Worm (Caenorhabditis elegans) whole organism, L4 larva: ENCODE measurements around the gene nhr-92.

ENCODE experiments used
- D1046.2 ChIP-seq: fragments of 200-800 bp; sonication (Bioruptor generic); IDR thresholded peaks from 2 replicates; pipeline ENCODE4 v1.3.6; 2022; ENCODE audit warnings: missing genetic modification characterization, missing compliant biosample characterization
- F10B5.3 ChIP-seq: sonication (generic microtip); optimal IDR thresholded peaks from 2 replicates; lab custom pipeline; 2016; ENCODE audit warnings: mild to moderate bottlenecking, missing genetic modification characterization, missing compliant biosample characterization
- F44E2.7 ChIP-seq: fragments of 200-800 bp; sonication (Bioruptor generic); IDR thresholded peaks from 2 replicates; pipeline ENCODE4 v2.1.2; 2022; ENCODE audit warnings: missing genetic modification characterization, missing compliant biosample characterization
- R02D3.7 ChIP-seq: fragments of 150-350 bp; sonication (generic microtip); optimal IDR thresholded peaks from 3 replicates; lab custom pipeline; 2014; ENCODE audit warnings: missing biosample characterization, missing genetic modification characterization
- T26A8.4 ChIP-seq: fragments of 200-800 bp; sonication (Bioruptor generic); IDR thresholded peaks from 2 replicates; pipeline ENCODE4 v1.3.6; 2022; ENCODE audit warnings: missing genetic modification characterization, missing compliant biosample characterization
- Y105C5A.15 ChIP-seq: fragments of 200-800 bp; sonication (Bioruptor generic); IDR thresholded peaks from 2 replicates; pipeline ENCODE4 v1.3.6; 2022; ENCODE audit warnings: missing genetic modification characterization, missing compliant biosample characterization
- Y75B8A.6 ChIP-seq: fragments of 200-800 bp; sonication (Bioruptor generic); IDR thresholded peaks from 2 replicates; pipeline ENCODE4 v1.3.6; 2022; ENCODE audit warnings: missing genetic modification reagents, missing genetic modification characterization, missing compliant biosample characterization
- ZK337.2 ChIP-seq: fragments of 200-800 bp; sonication (Bioruptor generic); IDR thresholded peaks from 2 replicates; pipeline ENCODE4 v1.3.6; 2022; ENCODE audit warnings: missing genetic modification reagents, missing genetic modification characterization, missing compliant biosample characterization
- aha-1 ChIP-seq: fragments of 150-350 bp; peaks from one replicate; lab custom pipeline; 2014; ENCODE audit warnings: missing biosample characterization, missing genetic modification characterization
- arid-1 ChIP-seq: fragments of 200-800 bp; sonication (Bioruptor generic); conservative IDR thresholded peaks from 2 replicates; pipeline ENCODE4 v1.3.6; 2022; ENCODE audit warnings: missing genetic modification reagents, missing genetic modification characterization, missing compliant biosample characterization
- ceh-20 ChIP-seq: fragments of 200-800 bp; sonication (Bioruptor generic); IDR thresholded peaks from 2 replicates; pipeline ENCODE4 v1.3.6; 2022; ENCODE audit warnings: missing genetic modification reagents, missing genetic modification characterization, missing compliant biosample characterization
- ceh-28 ChIP-seq: fragments of 150-350 bp; optimal IDR thresholded peaks from 2 replicates; lab custom pipeline; 2014; ENCODE audit warnings: missing biosample characterization, missing genetic modification reagents, missing genetic modification characterization
- ceh-32 ChIP-seq: sonication (generic microtip); optimal IDR thresholded peaks from 2 replicates; lab custom pipeline; 2016; ENCODE audit warnings: mild to moderate bottlenecking, missing genetic modification characterization, missing compliant biosample characterization; ENCODE audit not compliant: poor library complexity
- ceh-44 ChIP-seq: fragments of 200-800 bp; sonication (Bioruptor generic); IDR thresholded peaks from 2 replicates; pipeline ENCODE4 v1.3.6; 2022; ENCODE audit warnings: missing genetic modification reagents, missing genetic modification characterization, missing compliant biosample characterization
- ceh-82 ChIP-seq: sonication (generic microtip); optimal IDR thresholded peaks from 2 replicates; lab custom pipeline; 2017; ENCODE audit warnings: missing biosample characterization, missing genetic modification characterization
- daf-16 ChIP-seq, 3 experiments: sonication (generic microtip); optimal IDR thresholded peaks; 2 replicates each; lab custom pipeline; 2016 to 2017; ENCODE audit warnings: missing genetic modification characterization in 3 of 3, missing genetic modification reagents in 3 of 3, mild to moderate bottlenecking in 2 of 3, missing compliant biosample characterization in 2 of 3, missing biosample characterization in 1 of 3, moderate library complexity in 1 of 3
- daf-8 ChIP-seq: fragments of 200-800 bp; sonication (Bioruptor generic); IDR thresholded peaks from 2 replicates; pipeline ENCODE4 v1.3.6; 2022; ENCODE audit warnings: missing genetic modification characterization, missing compliant biosample characterization
- dmd-6 ChIP-seq: fragments of 200-800 bp; sonication (Bioruptor generic); IDR thresholded peaks from 2 replicates; pipeline ENCODE4 v1.3.6; 2022; ENCODE audit warnings: missing genetic modification reagents, missing genetic modification characterization, missing compliant biosample characterization
- dve-1 ChIP-seq: sonication (generic microtip); optimal IDR thresholded peaks from 2 replicates; lab custom pipeline; 2017; ENCODE audit warnings: antibody characterized with exemption, mild to moderate bottlenecking, missing genetic modification characterization, missing compliant biosample characterization; ENCODE audit not compliant: insufficient read depth
- egl-43 ChIP-seq: fragments of 200-800 bp; sonication (Bioruptor generic); IDR thresholded peaks from 2 replicates; pipeline ENCODE4 v1.3.6; 2022; ENCODE audit warnings: missing genetic modification reagents, missing genetic modification characterization, missing compliant biosample characterization
- fkh-10 ChIP-seq: fragments of 150-350 bp; optimal IDR thresholded peaks from 2 replicates; lab custom pipeline; 2014; ENCODE audit warnings: missing biosample characterization, missing genetic modification reagents, missing genetic modification characterization
- fos-1 ChIP-seq: fragments of 150-350 bp; optimal IDR thresholded peaks from 2 replicates; lab custom pipeline; 2014; ENCODE audit warnings: missing biosample characterization, missing genetic modification characterization
- gei-8 ChIP-seq: fragments of 200-800 bp; sonication (Bioruptor generic); optimal IDR thresholded peaks from 2 replicates; lab custom pipeline; 2018; ENCODE audit warnings: mild to moderate bottlenecking, missing genetic modification characterization, missing compliant biosample characterization
- hlh-11 ChIP-seq: fragments of 200-800 bp; sonication (Bioruptor generic); optimal IDR thresholded peaks from 2 replicates; lab custom pipeline; 2018; ENCODE audit warnings: mild to moderate bottlenecking, missing genetic modification characterization, missing compliant biosample characterization
- hlh-30 ChIP-seq: sonication (generic microtip); optimal IDR thresholded peaks from 2 replicates; lab custom pipeline; 2017; ENCODE audit warnings: antibody characterized with exemption, mild to moderate bottlenecking, missing genetic modification characterization, missing compliant biosample characterization; ENCODE audit not compliant: insufficient read depth
- jun-1 ChIP-seq: fragments of 150-350 bp; optimal IDR thresholded peaks from 2 replicates; lab custom pipeline; 2014; ENCODE audit warnings: missing biosample characterization, missing genetic modification reagents, missing genetic modification characterization
- lin-15B ChIP-seq: fragments of 150-350 bp; sonication (generic microtip); optimal IDR thresholded peaks from 3 replicates; lab custom pipeline; 2014; ENCODE audit warnings: missing biosample characterization, missing genetic modification characterization
- lin-29 ChIP-seq: fragments of 200-800 bp; sonication (Bioruptor generic); IDR thresholded peaks from 2 replicates; pipeline ENCODE4 v1.3.6; 2022; ENCODE audit warnings: missing genetic modification reagents, missing genetic modification characterization, missing compliant biosample characterization
- lin-39 ChIP-seq: fragments of 150-350 bp; optimal IDR thresholded peaks from 2 replicates; lab custom pipeline; 2014; ENCODE audit warnings: missing biosample characterization, missing genetic modification reagents, missing genetic modification characterization
- lsy-2 ChIP-seq, 2 experiments: fragments of 150-350 bp in 1 of 2; sonication (generic microtip) in 1 of 2; optimal IDR thresholded peaks; 2 replicates each; lab custom pipeline; 2014 to 2017; ENCODE audit warnings: missing biosample characterization in 2 of 2, missing genetic modification characterization in 2 of 2
- madf-5 ChIP-seq, 2 experiments: fragments of 200-800 bp; sonication (Bioruptor generic); IDR thresholded peaks; 2 replicates each; pipeline ENCODE4 v1.3.6; 2022; ENCODE audit warnings: missing compliant biosample characterization in 2 of 2, missing genetic modification characterization in 2 of 2
- mes-2 ChIP-seq: sonication (generic microtip); optimal IDR thresholded peaks from 2 replicates; lab custom pipeline; 2016; ENCODE audit warnings: missing genotype, mild to moderate bottlenecking, missing genetic modification characterization, missing compliant biosample characterization; ENCODE audit not compliant: poor library complexity, severe bottlenecking
- nhr-102 ChIP-seq: sonication (generic microtip); optimal IDR thresholded peaks from 2 replicates; lab custom pipeline; 2016; ENCODE audit warnings: mild to moderate bottlenecking, missing genetic modification characterization, moderate library complexity, missing compliant biosample characterization
- nhr-11 ChIP-seq: fragments of 150-350 bp; optimal IDR thresholded peaks from 2 replicates; lab custom pipeline; 2014; ENCODE audit warnings: missing biosample characterization, missing genetic modification characterization
- nhr-111 ChIP-seq: fragments of 200-800 bp; sonication (Bioruptor generic); optimal IDR thresholded peaks from 2 replicates; lab custom pipeline; 2018; ENCODE audit warnings: mild to moderate bottlenecking, missing genetic modification characterization, missing compliant biosample characterization
- nhr-237 ChIP-seq: sonication (generic microtip); optimal IDR thresholded peaks from 2 replicates; lab custom pipeline; 2017; ENCODE audit warnings: missing biosample characterization, missing genetic modification characterization
- nhr-28 ChIP-seq: fragments of 150-350 bp; optimal IDR thresholded peaks from 2 replicates; lab custom pipeline; 2014; ENCODE audit warnings: missing biosample characterization, missing genetic modification characterization
- nhr-48 ChIP-seq: sonication (generic microtip); optimal IDR thresholded peaks from 2 replicates; lab custom pipeline; 2016; ENCODE audit warnings: mild to moderate bottlenecking, missing genetic modification characterization, missing compliant biosample characterization
- set-16 ChIP-seq: fragments of 200-800 bp; sonication (Bioruptor generic); IDR thresholded peaks from 2 replicates; pipeline ENCODE4 v1.3.6; 2022; ENCODE audit warnings: missing genetic modification reagents, missing genetic modification characterization, missing compliant biosample characterization
- spr-3 ChIP-seq: fragments of 200-800 bp; sonication (Bioruptor generic); optimal IDR thresholded peaks from 2 replicates; lab custom pipeline; 2018; ENCODE audit warnings: mild to moderate bottlenecking, missing genetic modification characterization, missing compliant biosample characterization
- tra-1 ChIP-seq: fragments of 200-800 bp; sonication (Bioruptor generic); IDR thresholded peaks from 2 replicates; pipeline ENCODE4 v1.3.6; 2022; ENCODE audit warnings: missing genetic modification reagents, missing genetic modification characterization, missing compliant biosample characterization
- vab-7 ChIP-seq: fragments of 200-800 bp; sonication (Bioruptor generic); IDR thresholded peaks from 2 replicates; pipeline ENCODE4 v1.3.6; 2022; ENCODE audit warnings: missing genetic modification reagents, missing genetic modification characterization, missing compliant biosample characterization
- zip-2 ChIP-seq: fragments of 150-350 bp; optimal IDR thresholded peaks from 2 replicates; lab custom pipeline; 2014; ENCODE audit warnings: missing biosample characterization, missing genetic modification characterization
- ztf-11 ChIP-seq: fragments of 150-350 bp; optimal IDR thresholded peaks from 2 replicates; lab custom pipeline; 2014; ENCODE audit warnings: missing biosample characterization, missing genetic modification characterization
- ztf-7 ChIP-seq: fragments of 150-350 bp; optimal IDR thresholded peaks from 2 replicates; lab custom pipeline; 2014; ENCODE audit warnings: missing biosample characterization, missing genetic modification characterization

The nhr-92 gene

DNA sequence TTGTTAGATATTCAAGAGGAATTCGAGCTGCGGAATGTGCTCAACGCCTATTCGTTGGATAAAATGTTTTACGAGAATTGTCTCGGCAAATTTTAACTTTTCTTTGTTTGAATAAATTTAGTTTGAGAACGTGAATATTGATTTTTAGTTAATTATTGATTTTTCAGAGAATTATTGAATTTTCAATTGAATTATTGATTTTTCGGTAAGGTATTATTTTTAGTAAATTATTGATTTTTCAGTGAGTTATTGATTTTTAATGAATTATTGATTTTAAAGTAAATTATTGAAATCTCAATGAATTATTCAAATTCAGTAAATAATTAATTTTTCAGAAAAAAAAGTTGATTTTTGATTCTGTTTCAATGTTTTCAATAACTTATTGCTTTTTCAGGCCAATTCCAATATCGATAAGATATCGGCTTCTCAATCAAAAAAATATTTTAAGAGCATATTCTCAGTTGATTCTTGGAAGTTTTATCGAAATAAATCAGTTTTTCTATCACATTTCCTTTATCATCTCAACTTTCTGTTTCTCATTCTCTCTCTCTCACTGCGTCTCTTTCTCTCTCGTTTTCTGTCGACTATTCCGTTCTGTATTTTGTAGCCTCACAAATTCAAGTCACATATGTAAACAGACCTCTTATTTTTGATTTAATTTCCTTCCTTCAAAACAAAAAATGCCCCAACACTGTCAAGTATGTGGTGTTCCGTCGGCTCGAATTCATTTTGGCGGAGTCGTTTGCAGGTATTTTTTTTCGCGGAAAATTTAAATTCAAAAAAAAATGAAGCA lies at the start of gene nhr-92:
TSS of gene nhr-92 (plus strand) at position 576 of the 793 bp plus-strand sequence.
- no peak for TF ChIP-seq lsy-2 (tag; optimal IDR thresholded peaks at IDR 0.05; lab: Kevin White, UChicago)
- TF ChIP-seq spr-3 (GFP tag; lab: Kevin White, UChicago), result no peak
- no peak for TF ChIP-seq Y105C5A.15
- peak; percentile 99 for TF ChIP-seq nhr-28 (tag; lab: Kevin White, UChicago)
- TF ChIP-seq nhr-102 (tag; lab: Kevin White, UChicago), result no peak
- no peak for TF ChIP-seq D1046.2
- TF ChIP-seq lin-39, result no peak
- peak; percentile 29 for TF ChIP-seq mes-2 (tag; lab: Kevin White, UChicago)
- peak; percentile 47 for TF ChIP-seq aha-1 (tag; lab: Kevin White, UChicago)
- TF ChIP-seq vab-7 (GFP tag; lab: Robert Waterston, UW), result no peak
- TF ChIP-seq zip-2 (tag; lab: Kevin White, UChicago), result no peak
- TF ChIP-seq lin-29, result no peak
- no peak for TF ChIP-seq jun-1
- no peak for TF ChIP-seq daf-16 (GFP tag; optimal IDR thresholded peaks at IDR 0.05; lab: Kevin White, UChicago)
- TF ChIP-seq daf-16 (tag; optimal IDR thresholded peaks at IDR 0.05; lab: Kevin White, UChicago), result peak; percentile 89
- no peak for TF ChIP-seq ceh-82 (tag; lab: Kevin White, UChicago)
- peak; percentile 91 for TF ChIP-seq ceh-28 (tag; lab: Kevin White, UChicago)
- TF ChIP-seq ceh-20 (GFP tag; lab: Robert Waterston, UW), result no peak
- TF ChIP-seq arid-1 (GFP tag; lab: Robert Waterston, UW), result no peak
- peak; percentile 8 for TF ChIP-seq hlh-11 (tag; lab: Kevin White, UChicago)
- no peak for TF ChIP-seq ztf-11
- TF ChIP-seq dmd-6 (GFP tag; lab: Robert Waterston, UW), result no peak
- TF ChIP-seq dve-1, result peak; percentile 53
- no peak for TF ChIP-seq egl-43
- peak; percentile 37 for TF ChIP-seq hlh-30
- no peak for TF ChIP-seq ceh-44 (GFP tag; lab: Robert Waterston, UW)
- TF ChIP-seq Y75B8A.6 (GFP tag; lab: Robert Waterston, UW), result no peak
- TF ChIP-seq fos-1 (tag; lab: Kevin White, UChicago), result no peak

DNA sequence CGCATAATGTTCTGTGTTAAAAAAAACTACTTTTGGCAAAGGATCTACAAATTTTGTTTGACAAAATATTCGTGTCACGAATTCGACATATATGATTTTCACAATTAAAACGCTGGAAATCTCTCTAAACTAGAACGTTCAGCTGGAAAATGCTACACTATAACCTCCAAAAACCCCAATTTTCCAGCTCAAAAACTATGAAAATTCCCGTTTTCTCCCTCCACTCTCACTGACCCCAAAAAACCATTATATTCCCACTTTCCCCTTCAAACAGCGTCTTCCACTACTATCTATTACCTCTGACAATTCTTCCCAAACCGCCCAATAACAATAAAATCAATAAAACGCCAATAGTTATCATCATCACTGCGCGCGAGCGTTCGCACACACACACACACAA lies 43.2 kb upstream of the nhr-92 start, which contains the start of gene Y41D4B.14:
TSS of gene Y41D4B.14 (plus strand) at position 301 of the 400 bp plus-strand sequence.
- no peak for TF ChIP-seq ztf-7
- no peak for TF ChIP-seq R02D3.7 (tag; lab: Kevin White, UChicago)
- TF ChIP-seq aha-1 (tag; lab: Kevin White, UChicago), result peak; percentile 0

DNA sequence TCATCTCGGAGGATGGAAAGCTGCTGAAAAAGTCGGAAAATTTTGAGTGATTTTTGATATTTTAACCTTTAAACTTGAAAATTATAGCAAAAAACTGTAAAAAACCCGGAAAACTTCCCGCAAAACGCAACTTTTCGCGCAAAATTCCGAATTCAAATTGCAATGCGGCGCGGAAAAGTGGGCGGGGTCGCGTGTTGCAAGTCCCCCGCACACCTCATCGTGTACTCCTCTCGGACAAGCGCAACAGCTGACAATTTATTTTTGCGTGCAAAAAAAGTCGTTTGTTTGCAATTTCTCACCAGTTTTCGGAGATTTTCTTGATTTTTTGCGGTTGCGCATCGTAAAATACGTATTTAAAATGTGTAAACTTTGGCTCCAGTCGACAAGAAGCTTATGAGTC lies 24.1 kb upstream of the nhr-92 start, which contains the start of gene npp-8:
TSS of gene npp-8 (minus strand) at position 23 of the 400 bp plus-strand sequence.
- 0 out of 2 replicates have a peak, but pooled peaks have one; percentile 32 for TF ChIP-seq ZK337.2 (GFP tag; lab: Robert Waterston, UW)
- peak; percentile 33 for TF ChIP-seq F10B5.3
- TF ChIP-seq ceh-28 (tag; lab: Kevin White, UChicago), result no peak
- 0 out of 2 replicates have a peak, but pooled peaks have one; percentile 26 for TF ChIP-seq set-16 (GFP tag; lab: Robert Waterston, UW)
- TF ChIP-seq arid-1 (GFP tag; lab: Robert Waterston, UW), result peak; percentile 90
- TF ChIP-seq egl-43, result peak; percentile 61; the same call in 1 of the 2 replicates
- peak; percentile 40 for TF ChIP-seq gei-8 (GFP tag; lab: Kevin White, UChicago)
- TF ChIP-seq ceh-20 (GFP tag; lab: Robert Waterston, UW), result peak; percentile 82
- peak; percentile 56 for TF ChIP-seq aha-1 (tag; lab: Kevin White, UChicago)
- peak; percentile 10 to 63 for TF ChIP-seq daf-16 (GFP tag; optimal IDR thresholded peaks at IDR 0.05; lab: Kevin White, UChicago)
- peak; percentile 45 for TF ChIP-seq daf-16 (tag; optimal IDR thresholded peaks at IDR 0.05; lab: Kevin White, UChicago)
- TF ChIP-seq tra-1, result peak; percentile 60; the same call in 1 of the 2 replicates
- no peak for TF ChIP-seq lin-39
- TF ChIP-seq ceh-32 (tag; lab: Kevin White, UChicago), result no peak
- TF ChIP-seq daf-8 (GFP tag; lab: Robert Waterston, UW), result no peak
- peak; percentile 59 for TF ChIP-seq nhr-11 (tag; lab: Kevin White, UChicago)
- peak; percentile 43 for TF ChIP-seq lin-15B (tag; lab: Kevin White, UChicago)
- peak; percentile 59 for TF ChIP-seq nhr-48
- peak in 1 of 2 experiments; percentile 48; a peak in 1 of 4 replicates for TF ChIP-seq madf-5 (GFP tag; IDR thresholded peaks at IDR 0.05; lab: Robert Waterston, UW)
- peak; percentile 86 for TF ChIP-seq T26A8.4 (GFP tag; lab: Robert Waterston, UW)
- TF ChIP-seq fkh-10 (GFP tag; lab: Kevin White, UChicago), result peak; percentile 71
- TF ChIP-seq mes-2 (tag; lab: Kevin White, UChicago), result peak; percentile 97
- no peak for TF ChIP-seq nhr-237 (tag; lab: Kevin White, UChicago)
- no peak for TF ChIP-seq F44E2.7
- no peak for TF ChIP-seq nhr-111 (GFP tag; lab: Kevin White, UChicago)
